Worm (Caenorhabditis elegans): ENCODE data around the gene F48E8.4.

The F48E8.4 gene

ce11 chrIII:5504725-5505473, 51.5 kb downstream of the F48E8.4 start:
- no peak for TF ChIP-seq ceh-58 (GFP tag; IDR thresholded peaks at IDR 0.05)
- TF ChIP-seq F55B11.4 (tag; optimal IDR thresholded peaks at IDR 0.05; ENCODE audit: borderline replicate concordance, insufficient read depth) = no peak
- peak; percentile 88 for TF ChIP-seq zfh-2 (GFP tag; conservative IDR thresholded peaks at IDR 0.05)
- TF ChIP-seq madf-3 (GFP tag; IDR thresholded peaks at IDR 0.05) = no peak
- no peak for TF ChIP-seq ama-1 (optimal IDR thresholded peaks at IDR 0.05)
- no peak for TF ChIP-seq ama-1 (GFP tag; optimal IDR thresholded peaks at IDR 0.05)
- peak; percentile 72 for TF ChIP-seq egrh-3 (GFP tag; IDR thresholded peaks at IDR 0.05)
- TF ChIP-seq ekl-4 (GFP tag; IDR thresholded peaks at IDR 0.05) = 0 out of 2 replicates have a peak, but pooled peaks have one; percentile 14
- TF ChIP-seq mcd-1 (GFP tag; IDR thresholded peaks at IDR 0.05) = 0 out of 2 replicates have a peak, but pooled peaks have one; percentile 21
- TF ChIP-seq ccch-3 (GFP tag; optimal IDR thresholded peaks at IDR 0.05) = no peak
- peak; percentile 37; the same call in 1 of the 2 replicates for TF ChIP-seq lin-26 (GFP tag; IDR thresholded peaks at IDR 0.05)
- TF ChIP-seq nfya-2 (GFP tag; IDR thresholded peaks at IDR 0.05) = 0 out of 2 replicates have a peak, but pooled peaks have one; percentile 56

- TF ChIP-seq ceh-100 (GFP tag; IDR thresholded peaks at IDR 0.05) = peak; percentile 26; the same call in 1 of the 2 replicates
- 0 out of 2 replicates have a peak, but pooled peaks have one; percentile 6 for TF ChIP-seq mcd-1 (GFP tag; IDR thresholded peaks at IDR 0.05)
- TF ChIP-seq zfh-2 (GFP tag; conservative IDR thresholded peaks at IDR 0.05) = peak; percentile 69
- no peak for TF ChIP-seq ztf-26 (tag; optimal IDR thresholded peaks at IDR 0.05)
- TF ChIP-seq F22D6.2 (tag; optimal IDR thresholded peaks at IDR 0.05) = no peak
- TF ChIP-seq hmg-1.2 (GFP tag; IDR thresholded peaks at IDR 0.05) = 0 out of 2 replicates have a peak, but pooled peaks have one; percentile 6
- TF ChIP-seq gei-17 (GFP tag; optimal IDR thresholded peaks at IDR 0.05) = no peak
Observed at ce11 chrIII:5505474-5506022, 52.2 kb downstream of the F48E8.4 start.

ce11 chrIII:5506023-5506597, 52.7 kb downstream of the F48E8.4 start:
- TF ChIP-seq let-607 (tag; optimal IDR thresholded peaks at IDR 0.05) (peak in 1 of 2 experiments; percentile 49), snpc-3.4 (tag; optimal IDR thresholded peaks at IDR 0.05) (peak; percentile 7), F10E7.11 (tag; optimal IDR thresholded peaks at IDR 0.05) (peak; percentile 65), tlf-1 (GFP tag; optimal IDR thresholded peaks at IDR 0.05) (peak; percentile 1), cebp-2 (GFP tag; IDR thresholded peaks at IDR 0.05) (peak; percentile 77; the same call in 1 of the 2 replicates), nfyb-1 (GFP tag; IDR thresholded peaks at IDR 0.05) (peak; percentile 73; the same call in 1 of the 2 replicates), rcor-1 (GFP tag; IDR thresholded peaks at IDR 0.05) (no peak), madf-8 (GFP tag; conservative IDR thresholded peaks at IDR 0.05) (no peak), F55B11.4 (tag; optimal IDR thresholded peaks at IDR 0.05; ENCODE audit: borderline replicate concordance, insufficient read depth) (no peak), lin-35 (GFP tag; optimal IDR thresholded peaks at IDR 0.05) (peak in 1 of 3 experiments; percentile 9), bed-1 (GFP tag; IDR thresholded peaks at IDR 0.05) (no peak), aptf-3 (GFP tag; IDR thresholded peaks at IDR 0.05) (no peak), hrde-1 (tag; optimal IDR thresholded peaks at IDR 0.05; ENCODE audit: borderline replicate concordance) (peak; percentile 29), lsl-1 (GFP tag; optimal IDR thresholded peaks at IDR 0.05) (no peak), nhr-90 (tag; optimal IDR thresholded peaks at IDR 0.05) (peak; percentile 52), nfya-2 (GFP tag; IDR thresholded peaks at IDR 0.05) (no peak), madf-10 (tag; optimal IDR thresholded peaks at IDR 0.05) (peak; percentile 50), K11D2.4 (GFP tag; IDR thresholded peaks at IDR 0.05) (no peak), madf-6 (GFP tag; IDR thresholded peaks at IDR 0.05) (peak; percentile 46; the same call in 1 of the 2 replicates), hmg-20 (GFP tag; IDR thresholded peaks at IDR 0.05) (peak; percentile 62; the same call in 1 of the 2 replicates), ceh-79 (tag; optimal IDR thresholded peaks at IDR 0.05) (peak; percentile 81), egrh-3 (GFP tag; IDR thresholded peaks at IDR 0.05) (peak; percentile 4; the same call in 1 of the 2 replicates), lin-54 (GFP tag; optimal IDR thresholded peaks at IDR 0.05) (peak; percentile 37), F22D6.2 (tag; optimal IDR thresholded peaks at IDR 0.05) (no peak), ZK185.1 (tag; optimal IDR thresholded peaks at IDR 0.05; ENCODE audit: poor library complexity, severe bottlenecking) (peak; percentile 35), B0035.1 (tag; optimal IDR thresholded peaks at IDR 0.05) (no peak), Y95B8A.8 (GFP tag; IDR thresholded peaks at IDR 0.05) (0 out of 2 replicates have a peak, but pooled peaks have one; percentile 36), zim-3 (tag; optimal IDR thresholded peaks at IDR 0.05) (peak; percentile 40)
